Fruit fly (Drosophila melanogaster) whole organism, embryonic: Measurements from ENCODE around the gene Prx1.

ENCODE experiments used
- CG15479 ChIP-seq: fragments of 200-800 bp; sonication (Bioruptor generic); optimal IDR thresholded peaks from 3 replicates; lab custom pipeline; 2019; ENCODE audit warnings: missing biosample characterization, mild to moderate bottlenecking, missing genetic modification characterization, moderate library complexity
- CG2120 ChIP-seq: fragments of 200-800 bp; sonication (Bioruptor generic); optimal IDR thresholded peaks from 3 replicates; lab custom pipeline; 2016; ENCODE audit warnings: missing biosample characterization, missing genetic modification characterization
- CG4328 ChIP-seq: fragments of 200-800 bp; sonication (Bioruptor generic); optimal IDR thresholded peaks from 3 replicates; lab custom pipeline; 2017; ENCODE audit warnings: missing biosample characterization, missing genetic modification reagents, missing genetic modification characterization
- CG7556 ChIP-seq: fragments of 200-800 bp; sonication (Bioruptor generic); optimal IDR thresholded peaks from 2 replicates; lab custom pipeline; 2017; ENCODE audit warnings: missing biosample characterization, mild to moderate bottlenecking, missing genetic modification characterization
- CTCF ChIP-seq: fragments of 200-800 bp; sonication (Bioruptor generic); optimal IDR thresholded peaks from 2 replicates; lab custom pipeline; 2017; ENCODE audit warnings: missing biosample characterization, mild to moderate bottlenecking, missing genetic modification characterization, moderate library complexity
- Chrac-16 ChIP-seq: fragments of 200-800 bp; sonication (Bioruptor generic); optimal IDR thresholded peaks from 3 replicates; lab custom pipeline; 2016; ENCODE audit warnings: missing biosample characterization, missing genetic modification characterization
- Hmx ChIP-seq: fragments of 200-800 bp; sonication (Bioruptor generic); optimal IDR thresholded peaks from 2 replicates; lab custom pipeline; 2016; ENCODE audit warnings: missing biosample characterization, missing genetic modification characterization
- Hr39 ChIP-seq: fragments of >200 bp; optimal IDR thresholded peaks from 2 replicates; lab custom pipeline; 2017
- gfzf ChIP-seq: fragments of 200-800 bp; sonication (Bioruptor generic); optimal IDR thresholded peaks from 2 replicates; lab custom pipeline; 2016; ENCODE audit warnings: missing biosample characterization, mild to moderate bottlenecking, missing genetic modification characterization, moderate library complexity
- luna ChIP-seq: fragments of 200-800 bp; sonication (Bioruptor generic); optimal IDR thresholded peaks from 2 replicates; lab custom pipeline; 2016; ENCODE audit warnings: missing biosample characterization, missing genetic modification characterization
- maf-S ChIP-seq: fragments of 200-800 bp; sonication (Bioruptor generic); optimal IDR thresholded peaks from 2 replicates; lab custom pipeline; 2016; ENCODE audit warnings: missing biosample characterization, missing genetic modification characterization

- no peak for TF ChIP-seq gfzf (GFP tag; lab: Kevin White, UChicago)
- TF ChIP-seq CG15479: no peak
- TF ChIP-seq Hr39: no peak
- no peak for TF ChIP-seq CG7556 (GFP tag; lab: Kevin White, UChicago)
- no peak for TF ChIP-seq CTCF
- TF ChIP-seq maf-S (GFP tag; lab: Kevin White, UChicago): no peak
- no peak for TF ChIP-seq Hmx (GFP tag; lab: Kevin White, UChicago)
- no peak for TF ChIP-seq luna (GFP tag; lab: Kevin White, UChicago)
- no peak for TF ChIP-seq CG2120 (GFP tag; lab: Kevin White, UChicago)
- no peak for TF ChIP-seq Chrac-16 (GFP tag; lab: Kevin White, UChicago)
- TF ChIP-seq CG4328 (GFP tag; lab: Kevin White, UChicago): no peak
Observed at dm6 chr3L:15211845-15212619, 4.4 kb downstream of the Prx1 start.
